Worm (Caenorhabditis elegans): Measurements from ENCODE around the gene ZK1127.3.

The ZK1127.3 gene

ce11 chrII:7057860-7058259, 2.8 kb downstream of the ZK1127.3 start, which contains the start of gene cth-2 (continued):
- TF ChIP-seq lin-15B (tag; optimal IDR thresholded peaks at IDR 0.05): no peak

DNA sequence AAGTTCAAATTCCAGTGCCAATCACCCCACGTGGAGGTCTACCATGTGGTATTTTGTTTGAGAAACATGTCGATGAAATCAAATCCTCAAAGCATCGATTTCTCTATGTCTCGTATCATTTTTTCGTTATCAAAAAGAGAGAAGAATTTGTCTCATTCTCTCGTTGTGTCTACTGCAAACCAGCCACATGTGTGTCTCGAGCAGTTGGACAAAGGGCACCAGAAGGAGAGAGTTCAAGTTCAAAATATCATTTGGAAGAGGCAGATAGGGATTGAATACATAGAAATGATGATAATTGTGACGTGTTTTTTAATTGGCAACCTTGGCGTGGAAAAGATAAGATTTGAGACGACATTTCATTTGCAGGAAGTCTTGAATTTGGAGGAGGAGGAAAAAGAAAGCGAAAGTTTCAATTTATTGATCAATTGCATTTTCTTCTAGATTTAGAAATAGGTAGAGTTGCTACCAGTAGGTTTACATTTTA, 4.2 kb downstream of the ZK1127.3 start:
- TF ChIP-seq set-16 (GFP tag; IDR thresholded peaks at IDR 0.05): no peak
- no peak for TF ChIP-seq lir-3 (tag; optimal IDR thresholded peaks at IDR 0.05)
- TF ChIP-seq mxl-3 (GFP tag; optimal IDR thresholded peaks at IDR 0.05): peak; percentile 94
- TF ChIP-seq ceh-82 (tag; optimal IDR thresholded peaks at IDR 0.05): no peak
- TF ChIP-seq pqm-1 (tag; optimal IDR thresholded peaks at IDR 0.05): peak; percentile 57
- peak; percentile 42; the same call in 1 of the 2 replicates for TF ChIP-seq lin-1 (GFP tag; IDR thresholded peaks at IDR 0.05)
- 0 out of 2 replicates have a peak, but pooled peaks have one; percentile 51 for TF ChIP-seq arid-1 (GFP tag; conservative IDR thresholded peaks at IDR 0.05)
- no peak for TF ChIP-seq zfp-3 (GFP tag; conservative IDR thresholded peaks at IDR 0.05)
- TF ChIP-seq aha-1 (tag): peak; percentile 80
- TF ChIP-seq unc-62 (GFP tag; optimal IDR thresholded peaks at IDR 0.05 in 1 of 2): peak in 1 of 2 experiments; percentile 82
- no peak for TF ChIP-seq unc-62 (tag; optimal IDR thresholded peaks at IDR 0.05)
- no peak for TF ChIP-seq spr-3 (GFP tag; optimal IDR thresholded peaks at IDR 0.05)
- peak; percentile 11; the same call in 1 of the 2 replicates for TF ChIP-seq lin-38 (GFP tag; IDR thresholded peaks at IDR 0.05)
- TF ChIP-seq R02D3.7 (tag; optimal IDR thresholded peaks at IDR 0.05): no peak
- TF ChIP-seq cey-2 (tag; optimal IDR thresholded peaks at IDR 0.05; ENCODE audit: borderline replicate concordance, insufficient read depth): peak; percentile 67
- no peak for TF ChIP-seq skn-1 (tag; optimal IDR thresholded peaks at IDR 0.05)
- peak; percentile 34 for TF ChIP-seq nhr-77 (tag; optimal IDR thresholded peaks at IDR 0.05)
- no peak for TF ChIP-seq nhr-42 (GFP tag; IDR thresholded peaks at IDR 0.05)
- TF ChIP-seq dve-1 (tag; optimal IDR thresholded peaks at IDR 0.05; ENCODE audit: insufficient read depth): peak; percentile 69
- no peak for TF ChIP-seq ceh-44 (GFP tag; IDR thresholded peaks at IDR 0.05)
- no peak for TF ChIP-seq F10B5.3 (tag; optimal IDR thresholded peaks at IDR 0.05)
- peak; percentile 45 for TF ChIP-seq nhr-48 (tag; optimal IDR thresholded peaks at IDR 0.05)
- TF ChIP-seq mes-2 (tag; optimal IDR thresholded peaks at IDR 0.05; ENCODE audit: poor library complexity, severe bottlenecking): peak; percentile 37
- TF ChIP-seq ceh-20 (GFP tag; IDR thresholded peaks at IDR 0.05): no peak
- no peak for TF ChIP-seq fkh-10 (GFP tag; optimal IDR thresholded peaks at IDR 0.05)
- TF ChIP-seq lim-7 (GFP tag; IDR thresholded peaks at IDR 0.05): no peak
- no peak for TF ChIP-seq fos-1 (tag; optimal IDR thresholded peaks at IDR 0.05)
- peak; percentile 66 for TF ChIP-seq nhr-28 (tag; optimal IDR thresholded peaks at IDR 0.05)
- no peak for TF ChIP-seq rbr-2 (tag; optimal IDR thresholded peaks at IDR 0.05)
- no peak for TF ChIP-seq zip-11 (GFP tag; IDR thresholded peaks at IDR 0.05)
- TF ChIP-seq daf-16 (GFP tag; optimal IDR thresholded peaks at IDR 0.05): peak in 1 of 2 experiments; percentile 10
- TF ChIP-seq daf-16 (tag; optimal IDR thresholded peaks at IDR 0.05): peak; percentile 62
- TF ChIP-seq hlh-11 (tag; optimal IDR thresholded peaks at IDR 0.05): peak; percentile 85
- no peak for TF ChIP-seq lin-39 (tag; optimal IDR thresholded peaks at IDR 0.05)
- TF ChIP-seq ces-1 (GFP tag; optimal IDR thresholded peaks at IDR 0.05): no peak
- TF ChIP-seq hif-1 (tag; optimal IDR thresholded peaks at IDR 0.05): no peak
- no peak for TF ChIP-seq ceh-32 (tag; optimal IDR thresholded peaks at IDR 0.05; ENCODE audit: poor library complexity)
- TF ChIP-seq dmd-8 (GFP tag; IDR thresholded peaks at IDR 0.05): no peak
- TF ChIP-seq F44E2.7 (GFP tag; IDR thresholded peaks at IDR 0.05): no peak
- no peak for TF ChIP-seq mxl-2 (GFP tag; conservative IDR thresholded peaks at IDR 0.05)
- TF ChIP-seq D1046.2 (GFP tag; IDR thresholded peaks at IDR 0.05): no peak
- no peak for TF ChIP-seq daf-19 (GFP tag; conservative IDR thresholded peaks at IDR 0.05)
- no peak for TF ChIP-seq nhr-237 (tag; optimal IDR thresholded peaks at IDR 0.05)
- no peak for TF ChIP-seq ama-1 (optimal IDR thresholded peaks at IDR 0.05)
- no peak for TF ChIP-seq gei-8 (GFP tag; optimal IDR thresholded peaks at IDR 0.05)
- no peak for TF ChIP-seq ZK337.2 (GFP tag; IDR thresholded peaks at IDR 0.05)
- TF ChIP-seq ztf-7 (tag; optimal IDR thresholded peaks at IDR 0.05): no peak
- 0 out of 2 replicates have a peak, but pooled peaks have one; percentile 82 for TF ChIP-seq Y75B8A.6 (GFP tag; IDR thresholded peaks at IDR 0.05)
- no peak for TF ChIP-seq T26A8.4 (GFP tag; IDR thresholded peaks at IDR 0.05)
